Worm (Caenorhabditis elegans) whole organism, L4/young adult: ENCODE data around the gene fbxa-215.
"Not testable (repeated sequence)": the region's sequence is repeated elsewhere in the genome, so short reads cannot be mapped to it uniquely, and the experiment has no call there.

Experiments used
- dao-5 ChIP-seq: sonication (generic microtip); optimal IDR thresholded peaks from 2 replicates; lab custom pipeline; 2016; ENCODE audit warnings: missing genotype, missing genetic modification characterization, moderate library complexity, missing compliant biosample characterization
- him-1 ChIP-seq: sonication (generic microtip); optimal IDR thresholded peaks from 2 replicates; lab custom pipeline; 2016; ENCODE audit warnings: missing genotype, missing genetic modification reagents, missing genetic modification characterization, missing compliant biosample characterization

ce11 chrIV:13651411-13651810 is 15.3 kb downstream of the fbxa-215 start, which contains the start of gene C08F11.12:
- not testable (repeated sequence) for TF ChIP-seq him-1, dao-5 (tag; lab: Kevin White, UChicago)
